Worm (Caenorhabditis elegans): ENCODE data around the gene K02A6.2.

The K02A6.2 gene

ce11 chrX:8210999-8211398 lies 13.8 kb downstream of the K02A6.2 start, which contains the start of gene cdd-1:
Gene cdd-1, minus strand, starts transcription at chrX:8211149.
- TF ChIP-seq elt-2 (tag; optimal IDR thresholded peaks at IDR 0.05) (peak; percentile 96), egl-27 (tag; optimal IDR thresholded peaks at IDR 0.05) (no peak), elt-3 (tag; optimal IDR thresholded peaks at IDR 0.05) (peak in 1 of 3 experiments; percentile 50), nhr-43 (tag; optimal IDR thresholded peaks at IDR 0.05; ENCODE audit: poor library complexity, severe bottlenecking) (no peak), jun-1 (tag; optimal IDR thresholded peaks at IDR 0.05) (peak; percentile 7), ceh-9 (tag; optimal IDR thresholded peaks at IDR 0.05) (no peak), nfya-1 (tag; optimal IDR thresholded peaks at IDR 0.05; ENCODE audit: insufficient read depth) (peak; percentile 17), ztf-11 (tag; optimal IDR thresholded peaks at IDR 0.05) (no peak), unc-39 (tag; optimal IDR thresholded peaks at IDR 0.05) (no peak), R02D3.7 (tag; optimal IDR thresholded peaks at IDR 0.05) (peak; percentile 5), fos-1 (tag; optimal IDR thresholded peaks at IDR 0.05) (peak; percentile 38), pqm-1 (tag; optimal IDR thresholded peaks at IDR 0.05) (peak; percentile 72)

ce11 chrX:8205919-8206318 lies 18.9 kb downstream of the K02A6.2 start:
- TF ChIP-seq lin-15B (tag; optimal IDR thresholded peaks at IDR 0.05): peak; percentile 58
- peak; percentile 82 for TF ChIP-seq lin-39 (tag; optimal IDR thresholded peaks at IDR 0.05)
- peak; percentile 11 for TF ChIP-seq nhr-43 (tag; optimal IDR thresholded peaks at IDR 0.05; ENCODE audit: poor library complexity, severe bottlenecking)
- TF ChIP-seq fkh-2 (tag; optimal IDR thresholded peaks at IDR 0.05): peak; percentile 47
- peak; percentile 81 for TF ChIP-seq hmg-11 (tag; optimal IDR thresholded peaks at IDR 0.05)
- peak; percentile 72 for TF ChIP-seq nfya-1 (tag; optimal IDR thresholded peaks at IDR 0.05; ENCODE audit: insufficient read depth)
- no peak for TF ChIP-seq aly-2 (tag; optimal IDR thresholded peaks at IDR 0.05)
- TF ChIP-seq ceh-28 (tag; optimal IDR thresholded peaks at IDR 0.05): no peak
- TF ChIP-seq ztf-4 (tag; optimal IDR thresholded peaks at IDR 0.05): no peak
- TF ChIP-seq fkh-10 (GFP tag; optimal IDR thresholded peaks at IDR 0.05): no peak

ce11 chrX:8204475-8204874 lies 20.3 kb downstream of the K02A6.2 start:
- TF ChIP-seq nhr-237 (tag; optimal IDR thresholded peaks at IDR 0.05) (no peak), unc-39 (tag; optimal IDR thresholded peaks at IDR 0.05) (no peak), nhr-25 (tag; optimal IDR thresholded peaks at IDR 0.05) (no peak), snpc-4 (tag; optimal IDR thresholded peaks at IDR 0.05) (no peak), mml-1 (tag; optimal IDR thresholded peaks at IDR 0.05) (no peak), fkh-10 (GFP tag; optimal IDR thresholded peaks at IDR 0.05) (no peak), eor-1 (tag; optimal IDR thresholded peaks at IDR 0.05) (no peak), nhr-12 (tag; optimal IDR thresholded peaks at IDR 0.05) (no peak), R02D3.7 (tag; optimal IDR thresholded peaks at IDR 0.05) (no peak), pqm-1 (tag; optimal IDR thresholded peaks at IDR 0.05) (no peak), nhr-76 (tag; optimal IDR thresholded peaks at IDR 0.05) (no peak), aly-2 (tag; optimal IDR thresholded peaks at IDR 0.05) (no peak), ZK546.5 (tag; optimal IDR thresholded peaks at IDR 0.05) (no peak), egl-5 (tag; optimal IDR thresholded peaks at IDR 0.05) (no peak)

ce11 chrX:8203684-8204083 lies 21.1 kb downstream of the K02A6.2 start, which contains the start of gene C17H11.6:
Gene C17H11.6, minus strand, starts transcription at chrX:8203784.
- no peak for TF ChIP-seq snpc-4 (tag; optimal IDR thresholded peaks at IDR 0.05)
- no peak for TF ChIP-seq nhr-12 (tag; optimal IDR thresholded peaks at IDR 0.05)
- TF ChIP-seq pha-4 (tag; optimal IDR thresholded peaks at IDR 0.05): no peak
- TF ChIP-seq mml-1 (tag; optimal IDR thresholded peaks at IDR 0.05): no peak
- no peak for TF ChIP-seq ZK546.5 (tag; optimal IDR thresholded peaks at IDR 0.05)
- no peak for TF ChIP-seq nfya-1 (tag; optimal IDR thresholded peaks at IDR 0.05; ENCODE audit: insufficient read depth)
- no peak for TF ChIP-seq nhr-28 (tag; optimal IDR thresholded peaks at IDR 0.05)
- TF ChIP-seq fos-1 (tag; optimal IDR thresholded peaks at IDR 0.05): no peak
- TF ChIP-seq aly-2 (tag; optimal IDR thresholded peaks at IDR 0.05): no peak
- no peak for TF ChIP-seq nhr-43 (tag; optimal IDR thresholded peaks at IDR 0.05; ENCODE audit: poor library complexity, severe bottlenecking)
- no peak for TF ChIP-seq unc-62 (GFP tag; optimal IDR thresholded peaks at IDR 0.05)
- TF ChIP-seq egl-27 (tag; optimal IDR thresholded peaks at IDR 0.05): no peak
- no peak for TF ChIP-seq mdl-1 (tag; optimal IDR thresholded peaks at IDR 0.05)

- TF ChIP-seq nhr-23 (tag; optimal IDR thresholded peaks at IDR 0.05) (peak; percentile 14), nhr-43 (tag; optimal IDR thresholded peaks at IDR 0.05; ENCODE audit: poor library complexity, severe bottlenecking) (no peak), hmg-11 (tag; optimal IDR thresholded peaks at IDR 0.05) (peak; percentile 13), lin-15B (tag; optimal IDR thresholded peaks at IDR 0.05) (no peak), nhr-25 (tag; optimal IDR thresholded peaks at IDR 0.05) (peak; percentile 70), nhr-77 (tag; optimal IDR thresholded peaks at IDR 0.05) (no peak)
Measured at ce11 chrX:8201210-8201609, 23.6 kb downstream of the K02A6.2 start.

Measured in whole organism, L3 larva.